Worm (Caenorhabditis elegans) whole organism, young adult: ENCODE data around the gene F38C2.7.

Experiments
- B0035.1 ChIP-seq: sonication (generic microtip); optimal IDR thresholded peaks from 2 replicates; lab custom pipeline; 2016; ENCODE audit warnings: missing genetic modification characterization, mild to moderate bottlenecking, missing compliant biosample characterization, missing genotype, missing genetic modification reagents
- C06A6.2 ChIP-seq: fragments of 200-800 bp; sonication (Bioruptor generic); conservative IDR thresholded peaks from 2 replicates; pipeline ENCODE4 v1.3.6; 2022; ENCODE audit warnings: missing genetic modification characterization, missing compliant biosample characterization
- F39B2.1 ChIP-seq: fragments of 200-800 bp; sonication (Bioruptor generic); IDR thresholded peaks from 2 replicates; pipeline ENCODE4 v1.3.6; 2022; ENCODE audit warnings: missing genetic modification reagents, missing genetic modification characterization, missing compliant biosample characterization
- F49E8.2 ChIP-seq: sonication (generic microtip); optimal IDR thresholded peaks from 3 replicates; lab custom pipeline; 2017; ENCODE audit warnings: missing genetic modification characterization, mild to moderate bottlenecking, missing compliant biosample characterization, antibody characterized with exemption, moderate library complexity; ENCODE audit not compliant: insufficient read depth
- F52B5.7 ChIP-seq: sonication (generic microtip); optimal IDR thresholded peaks from 2 replicates; lab custom pipeline; 2016; ENCODE audit warnings: mild to moderate bottlenecking, missing genetic modification characterization, missing compliant biosample characterization
- Y56A3A.18 ChIP-seq: fragments of 200-800 bp; sonication (Bioruptor generic); IDR thresholded peaks from 2 replicates; pipeline ENCODE4 v1.3.6; 2022; ENCODE audit warnings: missing genetic modification reagents, missing genetic modification characterization, missing compliant biosample characterization
- Y95B8A.8 ChIP-seq: fragments of 200-800 bp; sonication (Bioruptor generic); IDR thresholded peaks from 2 replicates; pipeline ENCODE4 v1.3.6; 2022; ENCODE audit warnings: missing genetic modification reagents, missing genetic modification characterization, missing compliant biosample characterization
- akir-1 ChIP-seq: fragments of 200-800 bp; sonication (Bioruptor generic); optimal IDR thresholded peaks from 2 replicates; lab custom pipeline; 2018; ENCODE audit warnings: mild to moderate bottlenecking, missing genetic modification characterization, moderate library complexity, missing compliant biosample characterization
- atf-7 ChIP-seq: sonication (generic microtip); optimal IDR thresholded peaks from 2 replicates; lab custom pipeline; 2017; ENCODE audit warnings: mild to moderate bottlenecking, missing genetic modification characterization, missing compliant biosample characterization
- attf-6 ChIP-seq: fragments of 200-800 bp; sonication (Bioruptor generic); IDR thresholded peaks from 2 replicates; pipeline ENCODE4 v1.3.6; 2022; ENCODE audit warnings: missing genetic modification reagents, missing genetic modification characterization, missing compliant biosample characterization
- ccch-3 ChIP-seq: fragments of 200-800 bp; sonication (Bioruptor generic); optimal IDR thresholded peaks from 2 replicates; lab custom pipeline; 2018; ENCODE audit warnings: mild to moderate bottlenecking, missing genetic modification characterization, missing compliant biosample characterization
- cebp-1 ChIP-seq, 2 experiments: fragments of 200-800 bp in 1 of 2; sonication (Bioruptor generic) in 1 of 2; sonication (generic microtip) in 1 of 2; IDR thresholded peaks in 1 of 2; optimal IDR thresholded peaks in 1 of 2; 2 replicates each; pipeline versions ENCODE4 v1.3.6 to Lab custom; 2017 to 2022; ENCODE audit warnings: missing compliant biosample characterization in 2 of 2, missing genetic modification characterization in 2 of 2, mild to moderate bottlenecking in 1 of 2, missing genetic modification reagents in 1 of 2, moderate library complexity in 1 of 2
- ceh-40 ChIP-seq: fragments of 200-800 bp; sonication (Bioruptor generic); IDR thresholded peaks from 2 replicates; pipeline ENCODE4 v1.3.6; 2022; ENCODE audit warnings: missing genetic modification characterization, missing compliant biosample characterization
- ceh-79 ChIP-seq: sonication (generic microtip); optimal IDR thresholded peaks from 2 replicates; lab custom pipeline; 2017; ENCODE audit warnings: mild to moderate bottlenecking, missing genetic modification characterization, missing compliant biosample characterization
- die-1 ChIP-seq: sonication (generic microtip); optimal IDR thresholded peaks from 2 replicates; lab custom pipeline; 2016; ENCODE audit warnings: missing genotype, mild to moderate bottlenecking, missing genetic modification characterization, missing compliant biosample characterization
- egl-44 ChIP-seq: fragments of 200-800 bp; sonication (Bioruptor generic); IDR thresholded peaks from 2 replicates; pipeline ENCODE4 v1.3.6; 2022; ENCODE audit warnings: missing genetic modification reagents, missing genetic modification characterization, missing compliant biosample characterization
- ets-4 ChIP-seq: fragments of 200-800 bp; sonication (Bioruptor generic); optimal IDR thresholded peaks from 2 replicates; lab custom pipeline; 2018; ENCODE audit warnings: mild to moderate bottlenecking, missing genetic modification characterization, missing compliant biosample characterization
- hmg-20 ChIP-seq: fragments of 200-800 bp; sonication (Bioruptor generic); IDR thresholded peaks from 2 replicates; pipeline ENCODE4 v1.3.6; 2022; ENCODE audit warnings: missing genetic modification reagents, missing genetic modification characterization, missing compliant biosample characterization
- hrde-1 ChIP-seq: sonication (generic microtip); optimal IDR thresholded peaks from 2 replicates; lab custom pipeline; 2016; ENCODE audit warnings: missing genetic modification characterization, mild to moderate bottlenecking, missing compliant biosample characterization, moderate library complexity, missing genotype, missing genetic modification reagents, borderline replicate concordance
- hsf-1 ChIP-seq: fragments of 200-800 bp; sonication (Bioruptor generic); IDR thresholded peaks from 2 replicates; pipeline ENCODE4 v1.3.6; 2022; ENCODE audit warnings: missing genetic modification reagents, missing genetic modification characterization, missing compliant biosample characterization
- lin-54 ChIP-seq: fragments of 200-800 bp; sonication (Bioruptor generic); optimal IDR thresholded peaks from 2 replicates; lab custom pipeline; 2018; ENCODE audit warnings: mild to moderate bottlenecking, missing genetic modification characterization, missing compliant biosample characterization
- lsl-1 ChIP-seq: fragments of 200-800 bp; sonication (Bioruptor generic); optimal IDR thresholded peaks from 2 replicates; lab custom pipeline; 2018; ENCODE audit warnings: mild to moderate bottlenecking, missing genetic modification characterization, moderate library complexity, missing compliant biosample characterization
- madf-10 ChIP-seq: sonication (generic microtip); optimal IDR thresholded peaks from 2 replicates; lab custom pipeline; 2016; ENCODE audit warnings: mild to moderate bottlenecking, missing genetic modification characterization, missing compliant biosample characterization
- madf-6 ChIP-seq: fragments of 200-800 bp; sonication (Bioruptor generic); IDR thresholded peaks from 2 replicates; pipeline ENCODE4 v1.3.6; 2022; ENCODE audit warnings: missing genetic modification reagents, missing genetic modification characterization, missing compliant biosample characterization
- mel-28 ChIP-seq: sonication (generic microtip); optimal IDR thresholded peaks from 2 replicates; lab custom pipeline; 2016; ENCODE audit warnings: borderline replicate concordance, mild to moderate bottlenecking, missing genetic modification characterization, missing compliant biosample characterization
- nhr-179 ChIP-seq: sonication (generic microtip); optimal IDR thresholded peaks from 2 replicates; lab custom pipeline; 2016; ENCODE audit warnings: mild to moderate bottlenecking, missing genetic modification characterization, missing compliant biosample characterization
- nhr-27 ChIP-seq: fragments of 200-800 bp; sonication (Bioruptor generic); optimal IDR thresholded peaks from 2 replicates; lab custom pipeline; 2018; ENCODE audit warnings: mild to moderate bottlenecking, missing genetic modification characterization, moderate library complexity, missing compliant biosample characterization
- nhr-80 ChIP-seq: sonication (generic microtip); optimal IDR thresholded peaks from 2 replicates; lab custom pipeline; 2016; ENCODE audit warnings: missing genetic modification characterization, missing compliant biosample characterization
- nhr-90 ChIP-seq: sonication (generic microtip); optimal IDR thresholded peaks from 2 replicates; lab custom pipeline; 2016; ENCODE audit warnings: missing genotype, mild to moderate bottlenecking, missing genetic modification characterization, missing compliant biosample characterization
- snpc-4 ChIP-seq, 5 experiments: fragments of 150-350 bp in 1 of 5; sonication (generic microtip) in 4 of 5; optimal IDR thresholded peaks; 2 replicates each; lab custom pipeline; 2014 to 2018; ENCODE audit warnings: missing genetic modification characterization in 5 of 5, missing biosample characterization in 3 of 5, antibody characterized with exemption in 2 of 5, mild to moderate bottlenecking in 2 of 5, missing compliant biosample characterization in 2 of 5, missing genotype in 2 of 5, moderate library complexity in 2 of 5, missing genetic modification reagents in 1 of 5
- sptf-2 ChIP-seq: fragments of 200-800 bp; sonication (Bioruptor generic); optimal IDR thresholded peaks from 2 replicates; lab custom pipeline; 2018; ENCODE audit warnings: mild to moderate bottlenecking, missing genetic modification characterization, missing compliant biosample characterization
- tlf-1 ChIP-seq: fragments of 200-800 bp; sonication (Bioruptor generic); optimal IDR thresholded peaks from 2 replicates; lab custom pipeline; 2018; ENCODE audit warnings: mild to moderate bottlenecking, missing genetic modification characterization, missing compliant biosample characterization
- unc-62 ChIP-seq: fragments of 150-350 bp; optimal IDR thresholded peaks from 2 replicates; lab custom pipeline; 2014; ENCODE audit warnings: missing biosample characterization, missing genetic modification reagents, missing genetic modification characterization
- xnd-1 ChIP-seq: sonication (generic microtip); optimal IDR thresholded peaks from 2 replicates; lab custom pipeline; 2016; ENCODE audit warnings: missing genotype, missing genetic modification reagents, missing genetic modification characterization, missing compliant biosample characterization
- ztf-26 ChIP-seq: sonication (generic microtip); optimal IDR thresholded peaks from 2 replicates; lab custom pipeline; 2017; ENCODE audit warnings: missing genetic modification characterization, missing compliant biosample characterization

Gene F38C2.7

DNA sequence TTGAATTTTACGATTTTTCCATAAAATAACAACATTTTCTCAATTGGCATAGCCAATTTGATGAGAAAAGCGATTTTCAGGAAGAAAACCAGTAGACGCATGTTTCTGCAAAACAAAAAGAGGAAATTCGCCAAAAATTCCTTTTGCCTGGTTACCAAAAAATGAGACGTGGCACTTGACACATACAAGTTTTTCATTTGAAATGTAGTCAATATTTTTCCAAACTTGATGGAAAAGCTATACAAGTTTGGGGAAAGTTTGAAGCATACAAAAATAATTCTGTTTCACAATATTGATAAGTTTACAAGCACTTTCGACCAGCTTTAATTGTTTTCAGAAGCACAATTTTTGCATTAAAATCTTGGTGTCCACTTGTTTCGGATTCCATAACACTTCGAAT is 3.4 kb upstream of the F38C2.7 start, which contains the start of gene clec-191:
Gene clec-191 (minus strand): TSS at position 101 of the 400 bp plus-strand sequence.
- no peak for TF ChIP-seq egl-44 (GFP tag; lab: Robert Waterston, UW)
- no peak for TF ChIP-seq madf-6
- TF ChIP-seq mel-28 (tag; lab: Kevin White, UChicago), result no peak
- no peak for TF ChIP-seq C06A6.2
- no peak for TF ChIP-seq cebp-1 (GFP tag; IDR thresholded peaks at IDR 0.05; lab: Robert Waterston, UW)
- TF ChIP-seq cebp-1 (tag; optimal IDR thresholded peaks at IDR 0.05; lab: Kevin White, UChicago), result no peak
- TF ChIP-seq F39B2.1 (GFP tag; lab: Robert Waterston, UW), result no peak
- TF ChIP-seq madf-10, result no peak
- no peak for TF ChIP-seq hsf-1 (GFP tag; lab: Robert Waterston, UW)
- no peak for TF ChIP-seq nhr-179
- TF ChIP-seq F52B5.7, result no peak
- no peak for TF ChIP-seq attf-6 (GFP tag; lab: Robert Waterston, UW)
- TF ChIP-seq hmg-20 (GFP tag; lab: Robert Waterston, UW), result no peak
- no peak for TF ChIP-seq nhr-27 (tag; lab: Kevin White, UChicago)
- no peak for TF ChIP-seq ccch-3 (GFP tag; lab: Kevin White, UChicago)
- TF ChIP-seq die-1, result no peak
- TF ChIP-seq ztf-26 (tag; lab: Kevin White, UChicago), result no peak
- no peak for TF ChIP-seq unc-62 (GFP tag; lab: Kevin White, UChicago)
- no peak for TF ChIP-seq B0035.1 (tag; lab: Kevin White, UChicago)
- TF ChIP-seq atf-7 (tag; lab: Kevin White, UChicago), result no peak

DNA sequence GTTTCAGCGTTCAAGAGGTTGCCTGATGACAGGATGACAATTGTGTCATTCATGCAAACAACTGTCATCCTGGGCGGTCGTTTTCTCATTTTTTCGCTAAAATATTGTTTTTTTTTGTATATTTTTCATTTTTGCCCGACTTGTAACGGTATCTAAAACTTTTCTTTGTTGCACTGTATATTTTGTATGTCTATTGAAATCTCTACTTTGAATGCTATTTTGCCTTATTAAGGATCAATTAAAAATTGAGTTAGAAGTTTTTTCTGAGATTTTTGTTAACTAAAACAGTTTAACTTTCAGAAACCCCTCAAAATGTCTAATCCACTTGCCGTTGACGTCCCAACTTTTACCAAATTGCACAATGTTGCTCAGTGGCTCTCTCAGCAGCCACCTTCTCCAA is 711 bp upstream of the F38C2.7 start, which contains the start of gene ccch-2:
Gene ccch-2 (plus strand): TSS at position 301 of the 400 bp plus-strand sequence.
- TF ChIP-seq egl-44 (GFP tag; lab: Robert Waterston, UW) (no peak), ets-4 (no peak), nhr-90 (tag; lab: Kevin White, UChicago) (no peak), ceh-79 (no peak), tlf-1 (GFP tag; lab: Kevin White, UChicago) (no peak), ceh-40 (GFP tag; lab: Robert Waterston, UW) (no peak), F49E8.2 (no peak), sptf-2 (GFP tag; lab: Kevin White, UChicago) (no peak), hrde-1 (tag; lab: Kevin White, UChicago) (no peak), lin-54 (GFP tag; lab: Kevin White, UChicago) (no peak), Y95B8A.8 (no peak), lsl-1 (GFP tag; lab: Kevin White, UChicago) (no peak), nhr-80 (tag; lab: Kevin White, UChicago) (no peak), Y56A3A.18 (GFP tag; lab: Robert Waterston, UW) (no peak), akir-1 (GFP tag; lab: Kevin White, UChicago) (no peak)

DNA sequence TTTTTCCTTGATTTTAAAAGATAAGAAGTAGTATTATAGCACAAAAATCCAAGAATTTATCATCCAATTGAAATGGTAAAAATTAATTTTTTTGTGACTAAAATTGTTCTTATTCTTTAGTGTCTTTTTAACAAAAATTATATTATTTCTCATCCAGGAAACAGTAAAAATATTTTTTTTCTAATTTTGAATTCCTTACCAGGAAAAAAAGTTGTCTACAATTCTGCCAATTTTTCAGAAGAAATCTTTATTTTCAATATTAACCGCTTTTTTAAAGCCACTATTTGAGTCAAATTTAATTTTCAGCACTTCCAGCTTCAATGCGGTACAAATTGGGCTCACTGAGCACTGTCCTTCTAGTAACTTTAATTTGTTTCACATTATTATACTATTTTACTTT is 6.2 kb downstream of the F38C2.7 start, which contains the start of gene F38C2.4:
Gene F38C2.4 (plus strand): TSS at position 301 of the 400 bp plus-strand sequence.
- TF ChIP-seq xnd-1 (tag; lab: Kevin White, UChicago), result no peak
- TF ChIP-seq snpc-4 (GFP tag; optimal IDR thresholded peaks at IDR 0.05; lab: Kevin White, UChicago), result no peak
- TF ChIP-seq snpc-4 (tag; optimal IDR thresholded peaks at IDR 0.05; lab: Kevin White, UChicago), result peak in 2 of 4 experiments; percentile 12 to 43
